Worm (Caenorhabditis elegans): ENCODE data around the gene Y50E8A.22.

DNA sequence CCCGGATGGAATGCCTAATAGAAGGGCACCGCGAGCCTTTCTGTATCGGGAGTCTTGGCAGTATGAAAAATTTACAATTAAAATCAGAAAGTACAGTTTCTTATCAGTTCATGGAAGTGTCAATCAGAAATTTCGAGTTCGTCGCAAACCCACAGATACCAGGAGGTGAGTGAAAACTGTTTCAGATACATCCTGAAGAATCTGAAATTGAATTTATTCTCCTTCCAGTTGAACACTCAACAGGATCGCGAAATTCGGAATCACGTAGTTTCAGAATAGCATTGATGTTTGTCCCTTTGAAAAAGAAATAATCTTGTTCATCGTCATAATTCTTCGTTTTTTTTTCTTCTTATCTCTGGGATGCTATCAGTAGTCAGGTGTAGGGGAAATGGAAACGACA, 32.8 kb downstream of the Y50E8A.22 start, which contains the start of gene fbxa-147:
- no peak for TF ChIP-seq unc-62 (GFP tag; optimal IDR thresholded peaks at IDR 0.05)
- TF ChIP-seq nhr-237 (tag; optimal IDR thresholded peaks at IDR 0.05) = no peak
